Worm (Caenorhabditis elegans) whole organism, dauer: ENCODE data around the gene wsp-1.

Source experiments
- unc-62 ChIP-seq: sonication (generic microtip); optimal IDR thresholded peaks from 2 replicates; lab custom pipeline; 2017; ENCODE audit warnings: missing biosample characterization, missing genetic modification reagents, missing genetic modification characterization

The wsp-1 gene

ce11 chrIV:8219987-8220386 is 21.2 kb upstream of the wsp-1 start, which contains the start of gene ocr-2:
TSS of gene ocr-2 (minus strand) at chrIV:8220087.
- TF ChIP-seq unc-62 (GFP tag; lab: Kevin White, UChicago) = no peak

ce11 chrIV:8211747-8212146 is 13.0 kb upstream of the wsp-1 start, which contains the start of gene C07G1.7:
TSS of gene C07G1.7 (minus strand) at chrIV:8211847.
- no peak for TF ChIP-seq unc-62 (GFP tag; lab: Kevin White, UChicago)

- TF ChIP-seq unc-62 (GFP tag; lab: Kevin White, UChicago) = no peak
Measured at ce11 chrIV:8210300-8210699, 11.5 kb upstream of the wsp-1 start, which contains the start of gene C07G1.6. TSS of gene C07G1.6 (minus strand) at chrIV:8210400.

ce11 chrIV:8208855-8209254 is 10.1 kb upstream of the wsp-1 start:
- no peak for TF ChIP-seq unc-62 (GFP tag; lab: Kevin White, UChicago)

- no peak for TF ChIP-seq unc-62 (GFP tag; lab: Kevin White, UChicago)
Measured at ce11 chrIV:8206314-8206713, 7.6 kb upstream of the wsp-1 start, which contains the start of gene svh-1. TSS of gene svh-1 (plus strand) at chrIV:8206614.

- TF ChIP-seq unc-62 (GFP tag; lab: Kevin White, UChicago) = no peak
Measured at ce11 chrIV:8205272-8206098, 6.7 kb upstream of the wsp-1 start, which contains the start of gene hgrs-1. TSS of gene hgrs-1 (minus strand) at chrIV:8206048.

ce11 chrIV:8203555-8203954 is 4.8 kb upstream of the wsp-1 start:
- TF ChIP-seq unc-62 (GFP tag; lab: Kevin White, UChicago) = no peak

- no peak for TF ChIP-seq unc-62 (GFP tag; lab: Kevin White, UChicago)
Measured at ce11 chrIV:8201133-8201532, 2.4 kb upstream of the wsp-1 start, which contains the start of gene glrx-22. TSS of gene glrx-22 (minus strand) at chrIV:8201233.

- no peak for TF ChIP-seq unc-62 (GFP tag; lab: Kevin White, UChicago)
Measured at ce11 chrIV:8199824-8200223, 1.1 kb upstream of the wsp-1 start.

- no peak for TF ChIP-seq unc-62 (GFP tag; lab: Kevin White, UChicago)
Measured at ce11 chrIV:8199274-8199673, 523 bp upstream of the wsp-1 start.

- TF ChIP-seq unc-62 (GFP tag; lab: Kevin White, UChicago) = no peak
Measured at ce11 chrIV:8192878-8193277, 5.9 kb downstream of the wsp-1 start.

ce11 chrIV:8189667-8190066 is 9.1 kb downstream of the wsp-1 start:
- no peak for TF ChIP-seq unc-62 (GFP tag; lab: Kevin White, UChicago)

- TF ChIP-seq unc-62 (GFP tag; lab: Kevin White, UChicago) = no peak
Measured at ce11 chrIV:8188421-8189112, 10.2 kb downstream of the wsp-1 start.

ce11 chrIV:8183313-8183712 is 15.4 kb downstream of the wsp-1 start:
- no peak for TF ChIP-seq unc-62 (GFP tag; lab: Kevin White, UChicago)

ce11 chrIV:8182566-8182965 is 16.2 kb downstream of the wsp-1 start:
- TF ChIP-seq unc-62 (GFP tag; lab: Kevin White, UChicago) = no peak

ce11 chrIV:8181404-8181803 is 17.3 kb downstream of the wsp-1 start:
- TF ChIP-seq unc-62 (GFP tag; lab: Kevin White, UChicago) = no peak
